Worm (Caenorhabditis elegans) whole organism, late embryonic: ENCODE results near the gene moc-6.

Experiments
- ama-1 ChIP-seq: fragments of 150-350 bp; optimal IDR thresholded peaks from 2 replicates; lab custom pipeline; 2014
- che-1 ChIP-seq: sonication (generic microtip); optimal IDR thresholded peaks from 2 replicates; lab custom pipeline; 2016; ENCODE audit warnings: mild to moderate bottlenecking, missing genetic modification characterization, missing compliant biosample characterization
- sox-2 ChIP-seq: fragments of 200-800 bp; sonication (Bioruptor generic); IDR thresholded peaks from 2 replicates; pipeline ENCODE4 v1.3.6; 2022; ENCODE audit warnings: missing genetic modification reagents, missing genetic modification characterization, missing compliant biosample characterization
- unc-3 ChIP-seq, 2 experiments: fragments of 200-800 bp in 1 of 2; sonication (Bioruptor generic) in 1 of 2; sonication (generic microtip) in 1 of 2; conservative IDR thresholded peaks in 1 of 2; optimal IDR thresholded peaks in 1 of 2; 2 replicates each; pipeline versions ENCODE4 v1.3.6 to Lab custom; 2016 to 2022; ENCODE audit warnings: missing compliant biosample characterization in 2 of 2, missing genetic modification characterization in 2 of 2, missing genetic modification reagents in 1 of 2
- unc-42 ChIP-seq: sonication (generic microtip); optimal IDR thresholded peaks from 2 replicates; lab custom pipeline; 2016; ENCODE audit warnings: missing genotype, missing genetic modification characterization, missing compliant biosample characterization
- unc-55 ChIP-seq: sonication (generic microtip); optimal IDR thresholded peaks from 2 replicates; lab custom pipeline; 2017; ENCODE audit warnings: missing biosample characterization, missing genetic modification reagents, missing genetic modification characterization
- unc-86 ChIP-seq: sonication (generic microtip); optimal IDR thresholded peaks from 2 replicates; lab custom pipeline; 2016; ENCODE audit warnings: missing genetic modification characterization, missing compliant biosample characterization

ce11 chrIII:5149478-5149877 lies 46.3 kb upstream of the moc-6 start, which contains the start of gene Y54H5A.2:
- TF ChIP-seq unc-86 (tag; lab: Kevin White, UChicago): no peak
- no peak for TF ChIP-seq unc-3 (GFP tag; conservative IDR thresholded peaks at IDR 0.05; lab: Robert Waterston, UW)
- no peak for TF ChIP-seq unc-3 (tag; optimal IDR thresholded peaks at IDR 0.05; lab: Kevin White, UChicago)
- TF ChIP-seq ama-1 (lab: Kevin White, UChicago): no peak
- no peak for TF ChIP-seq unc-55 (GFP tag; lab: Kevin White, UChicago)
- no peak for TF ChIP-seq unc-42 (tag; lab: Kevin White, UChicago)
- no peak for TF ChIP-seq sox-2 (GFP tag; lab: Robert Waterston, UW)
- TF ChIP-seq che-1: no peak
